Worm (Caenorhabditis elegans) whole organism, late embryonic: ENCODE results near the gene mog-4.
"Not testable (repeated sequence)": the region's sequence is repeated elsewhere in the genome, so short reads cannot be mapped to it uniquely, and the experiment has no call there.

Source experiments
- C08G9.2 ChIP-seq: sonication (generic microtip); optimal IDR thresholded peaks from 2 replicates; lab custom pipeline; 2016; ENCODE audit warnings: mild to moderate bottlenecking, missing genetic modification characterization, moderate library complexity, missing compliant biosample characterization
- T23F11.4 ChIP-seq: fragments of 200-800 bp; sonication (Bioruptor generic); optimal IDR thresholded peaks from 2 replicates; lab custom pipeline; 2018; ENCODE audit warnings: mild to moderate bottlenecking, missing genetic modification characterization, missing compliant biosample characterization
- Y22D7AL.16 ChIP-seq: sonication (generic microtip); optimal IDR thresholded peaks from 2 replicates; lab custom pipeline; 2016; ENCODE audit warnings: missing genetic modification characterization, missing compliant biosample characterization
- ceh-14 ChIP-seq: sonication (generic microtip); optimal IDR thresholded peaks from 2 replicates; lab custom pipeline; 2016; ENCODE audit warnings: missing genotype, missing genetic modification characterization, missing compliant biosample characterization
- ceh-18 ChIP-seq: sonication (generic microtip); optimal IDR thresholded peaks from 2 replicates; lab custom pipeline; 2016; ENCODE audit warnings: missing genetic modification characterization, missing compliant biosample characterization
- ceh-2 ChIP-seq: sonication (generic microtip); optimal IDR thresholded peaks from 2 replicates; lab custom pipeline; 2016; ENCODE audit warnings: missing genotype, missing genetic modification characterization, missing compliant biosample characterization
- ceh-24 ChIP-seq: sonication (generic microtip); optimal IDR thresholded peaks from 2 replicates; lab custom pipeline; 2016; ENCODE audit warnings: mild to moderate bottlenecking, missing genetic modification characterization, missing compliant biosample characterization
- ceh-30 ChIP-seq: fragments of 150-350 bp; optimal IDR thresholded peaks from 2 replicates; lab custom pipeline; 2014; ENCODE audit warnings: missing biosample characterization, missing genetic modification characterization
- ceh-31 ChIP-seq: sonication (generic microtip); optimal IDR thresholded peaks from 2 replicates; lab custom pipeline; 2016; ENCODE audit warnings: missing genetic modification characterization, missing compliant biosample characterization
- ceh-34 ChIP-seq: sonication (generic microtip); optimal IDR thresholded peaks from 2 replicates; lab custom pipeline; 2016; ENCODE audit warnings: mild to moderate bottlenecking, missing genetic modification characterization, missing compliant biosample characterization
- ceh-45 ChIP-seq: fragments of 200-800 bp; sonication (Bioruptor generic); IDR thresholded peaks from 2 replicates; pipeline ENCODE4 v1.3.6; 2022; ENCODE audit warnings: missing genetic modification reagents, missing genetic modification characterization, missing compliant biosample characterization
- dmd-4 ChIP-seq: sonication (generic microtip); optimal IDR thresholded peaks from 2 replicates; lab custom pipeline; 2016; ENCODE audit warnings: borderline replicate concordance, missing genetic modification characterization, missing compliant biosample characterization
- dve-1 ChIP-seq: sonication (generic microtip); optimal IDR thresholded peaks from 2 replicates; lab custom pipeline; 2017; ENCODE audit warnings: antibody characterized with exemption, mild to moderate bottlenecking, missing genetic modification characterization, missing compliant biosample characterization
- elt-2 ChIP-seq: sonication (generic microtip); optimal IDR thresholded peaks from 2 replicates; lab custom pipeline; 2016; ENCODE audit warnings: missing genetic modification reagents, missing genetic modification characterization, missing compliant biosample characterization
- ets-4 ChIP-seq: sonication (generic microtip); optimal IDR thresholded peaks from 2 replicates; lab custom pipeline; 2016; ENCODE audit warnings: missing genetic modification characterization, missing compliant biosample characterization
- fax-1 ChIP-seq: sonication (generic microtip); optimal IDR thresholded peaks from 2 replicates; lab custom pipeline; 2016; ENCODE audit warnings: missing genotype, missing genetic modification characterization, missing compliant biosample characterization
- fkh-6 ChIP-seq: sonication (generic microtip); optimal IDR thresholded peaks from 2 replicates; lab custom pipeline; 2016; ENCODE audit warnings: missing genetic modification characterization, missing compliant biosample characterization
- hlh-30 ChIP-seq: sonication (generic microtip); optimal IDR thresholded peaks from 2 replicates; lab custom pipeline; 2017; ENCODE audit warnings: antibody characterized with exemption, missing genetic modification characterization, missing compliant biosample characterization; ENCODE audit not compliant: insufficient read depth
- hlh-6 ChIP-seq: sonication (generic microtip); optimal IDR thresholded peaks from 2 replicates; lab custom pipeline; 2016; ENCODE audit warnings: missing genotype, missing genetic modification characterization, missing compliant biosample characterization
- hlh-8 ChIP-seq: sonication (generic microtip); optimal IDR thresholded peaks from 2 replicates; lab custom pipeline; 2016; ENCODE audit warnings: missing genotype, missing genetic modification characterization, missing compliant biosample characterization
- lim-6 ChIP-seq: sonication (generic microtip); optimal IDR thresholded peaks from 2 replicates; lab custom pipeline; 2016; ENCODE audit warnings: missing genetic modification characterization, missing compliant biosample characterization
- madf-2 ChIP-seq: sonication (generic microtip); optimal IDR thresholded peaks from 2 replicates; lab custom pipeline; 2017; ENCODE audit warnings: missing genetic modification characterization, missing compliant biosample characterization
- mec-3 ChIP-seq: sonication (generic microtip); optimal IDR thresholded peaks from 2 replicates; lab custom pipeline; 2016; ENCODE audit warnings: borderline replicate concordance, missing genetic modification characterization, missing compliant biosample characterization
- nfya-1 ChIP-seq: sonication (generic microtip); optimal IDR thresholded peaks from 2 replicates; lab custom pipeline; 2017; ENCODE audit warnings: missing genetic modification characterization, mild to moderate bottlenecking, missing compliant biosample characterization, antibody characterized with exemption, moderate library complexity
- nhr-11 ChIP-seq: fragments of 150-350 bp; optimal IDR thresholded peaks from 2 replicates; lab custom pipeline; 2014; ENCODE audit warnings: missing biosample characterization, missing genetic modification characterization
- odd-2 ChIP-seq: sonication (generic microtip); optimal IDR thresholded peaks from 2 replicates; lab custom pipeline; 2017; ENCODE audit warnings: antibody characterized with exemption, mild to moderate bottlenecking, missing genetic modification characterization, missing compliant biosample characterization
- pha-2 ChIP-seq: sonication (generic microtip); optimal IDR thresholded peaks from 2 replicates; lab custom pipeline; 2017; ENCODE audit warnings: mild to moderate bottlenecking, missing genetic modification characterization, missing compliant biosample characterization
- pqm-1 ChIP-seq: sonication (generic microtip); optimal IDR thresholded peaks from 2 replicates; lab custom pipeline; 2016; ENCODE audit warnings: missing genetic modification characterization, missing compliant biosample characterization
- ref-2 ChIP-seq: sonication (generic microtip); optimal IDR thresholded peaks from 2 replicates; lab custom pipeline; 2016; ENCODE audit warnings: missing genetic modification characterization, missing compliant biosample characterization
- rnt-1 ChIP-seq: sonication (generic microtip); optimal IDR thresholded peaks from 2 replicates; lab custom pipeline; 2016; ENCODE audit warnings: missing genetic modification characterization, missing compliant biosample characterization
- sox-2 ChIP-seq: fragments of 200-800 bp; sonication (Bioruptor generic); IDR thresholded peaks from 2 replicates; pipeline ENCODE4 v1.3.6; 2022; ENCODE audit warnings: missing genetic modification reagents, missing genetic modification characterization, missing compliant biosample characterization
- tbx-2 ChIP-seq: sonication (generic microtip); optimal IDR thresholded peaks from 2 replicates; lab custom pipeline; 2016; ENCODE audit warnings: missing genetic modification characterization, missing compliant biosample characterization
- tbx-7 ChIP-seq: sonication (generic microtip); optimal IDR thresholded peaks from 2 replicates; lab custom pipeline; 2016; ENCODE audit warnings: missing genotype, missing genetic modification characterization, missing compliant biosample characterization
- unc-3 ChIP-seq, 2 experiments: fragments of 200-800 bp in 1 of 2; sonication (Bioruptor generic) in 1 of 2; sonication (generic microtip) in 1 of 2; conservative IDR thresholded peaks in 1 of 2; optimal IDR thresholded peaks in 1 of 2; 2 replicates each; pipeline versions ENCODE4 v1.3.6 to Lab custom; 2016 to 2022; ENCODE audit warnings: missing compliant biosample characterization in 2 of 2, missing genetic modification characterization in 2 of 2, missing genetic modification reagents in 1 of 2
- unc-42 ChIP-seq: sonication (generic microtip); optimal IDR thresholded peaks from 2 replicates; lab custom pipeline; 2016; ENCODE audit warnings: missing genotype, missing genetic modification characterization, missing compliant biosample characterization
- unc-86 ChIP-seq: sonication (generic microtip); optimal IDR thresholded peaks from 2 replicates; lab custom pipeline; 2016; ENCODE audit warnings: missing genetic modification characterization, missing compliant biosample characterization
- zip-5 ChIP-seq: sonication (generic microtip); optimal IDR thresholded peaks from 2 replicates; lab custom pipeline; 2016; ENCODE audit warnings: missing genetic modification characterization, missing compliant biosample characterization
- ztf-16 ChIP-seq: sonication (generic microtip); optimal IDR thresholded peaks from 2 replicates; lab custom pipeline; 2017; ENCODE audit warnings: missing genetic modification characterization, missing compliant biosample characterization

The mog-4 gene

DNA sequence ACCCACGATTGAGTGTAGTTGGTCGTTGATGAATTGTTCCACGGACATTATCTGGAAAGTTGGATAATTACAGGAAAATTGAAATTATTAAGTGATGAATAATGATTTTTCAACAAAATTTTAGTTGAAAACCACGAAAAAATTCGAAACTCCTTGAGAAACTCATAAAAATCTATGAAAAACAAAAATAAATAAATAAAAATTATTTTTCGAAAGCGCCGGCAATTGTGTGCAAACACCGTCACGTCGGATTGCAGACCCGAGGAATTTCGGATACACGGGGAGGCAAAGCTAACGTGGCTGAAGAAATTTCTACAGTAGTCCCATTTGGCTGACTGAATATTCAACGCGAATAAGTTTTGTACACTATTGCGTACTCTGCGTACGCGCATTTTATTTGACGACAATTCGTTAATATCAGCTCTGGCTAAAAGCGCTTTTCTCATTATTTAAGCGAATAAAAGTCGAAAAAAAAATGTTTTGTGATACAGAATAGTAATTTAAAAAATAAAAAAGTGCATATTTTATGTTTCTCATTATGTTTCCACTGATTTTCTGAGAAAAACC, at the start of gene mog-4:
Gene mog-4, minus strand, starts transcription at position 51 of the 567 bp plus-strand sequence.
- TF ChIP-seq ceh-14 (tag; lab: Kevin White, UChicago) (peak; percentile 82), pqm-1 (tag; lab: Kevin White, UChicago) (peak; percentile 86), ceh-18 (tag; lab: Kevin White, UChicago) (peak; percentile 85), ets-4 (tag; lab: Kevin White, UChicago) (peak; percentile 80), elt-2 (tag; lab: Kevin White, UChicago) (peak; percentile 60), unc-86 (tag; lab: Kevin White, UChicago) (peak; percentile 54), ref-2 (peak; percentile 60), rnt-1 (tag; lab: Kevin White, UChicago) (peak; percentile 57), C08G9.2 (tag; lab: Kevin White, UChicago) (peak; percentile 89), unc-42 (tag; lab: Kevin White, UChicago) (peak; percentile 89), tbx-2 (tag; lab: Kevin White, UChicago) (peak; percentile 74), sox-2 (GFP tag; lab: Robert Waterston, UW) (peak; percentile 13), ceh-31 (tag; lab: Kevin White, UChicago) (peak; percentile 91), Y22D7AL.16 (tag; lab: Kevin White, UChicago) (peak; percentile 9), ceh-45 (GFP tag; lab: Robert Waterston, UW) (peak; percentile 69; the same call in 1 of the 2 replicates), ztf-16 (tag; lab: Kevin White, UChicago) (peak; percentile 60), tbx-7 (tag; lab: Kevin White, UChicago) (peak; percentile 67), madf-2 (tag; lab: Kevin White, UChicago) (peak; percentile 50), dve-1 (peak; percentile 5), unc-3 (GFP tag; conservative IDR thresholded peaks at IDR 0.05; lab: Robert Waterston, UW) (peak; percentile 62; the same call in 1 of the 2 replicates), fax-1 (tag; lab: Kevin White, UChicago) (peak; percentile 47), zip-5 (tag; lab: Kevin White, UChicago) (peak; percentile 41), hlh-8 (peak; percentile 78), ceh-34 (tag; lab: Kevin White, UChicago) (peak; percentile 76), nfya-1 (tag; lab: Kevin White, UChicago) (peak; percentile 72), pha-2 (peak; percentile 15), ceh-2 (tag; lab: Kevin White, UChicago) (peak; percentile 65)
- not testable (repeated sequence) for TF ChIP-seq unc-3 (tag; optimal IDR thresholded peaks at IDR 0.05; lab: Kevin White, UChicago)

DNA sequence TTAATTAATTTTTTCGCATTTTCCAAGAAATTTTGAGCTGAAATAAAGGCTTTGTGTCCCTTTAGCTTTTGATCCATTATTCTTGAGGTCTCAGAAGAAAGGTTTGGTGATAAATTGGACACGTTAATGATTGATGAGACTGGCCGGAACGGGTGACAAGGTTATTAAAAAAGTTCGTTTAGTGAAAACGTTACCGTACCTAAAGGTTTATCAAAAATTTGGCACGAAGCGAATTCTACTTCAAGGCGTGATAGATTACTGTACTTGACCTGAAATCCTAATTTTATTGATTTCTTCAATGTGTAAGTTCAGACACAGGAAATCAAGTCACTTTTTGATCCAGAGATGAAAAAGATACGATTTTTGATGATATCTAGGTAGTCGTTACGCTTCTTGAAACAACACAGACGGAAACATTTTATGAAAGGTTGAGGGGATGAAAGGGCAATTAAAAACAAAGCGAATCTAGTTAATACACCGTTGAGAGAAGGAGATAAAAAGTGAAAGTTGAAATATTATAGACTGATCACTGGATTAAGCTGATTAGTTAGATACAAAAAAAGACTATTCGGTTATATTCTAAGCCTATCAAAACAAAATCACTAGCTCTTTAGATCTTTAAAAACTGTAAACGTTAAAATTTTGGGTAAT, 49.2 kb upstream of the mog-4 start:
- TF ChIP-seq odd-2 (tag; lab: Kevin White, UChicago) (no peak), ztf-16 (tag; lab: Kevin White, UChicago) (no peak), ceh-30 (tag; lab: Kevin White, UChicago) (no peak), nhr-11 (tag; lab: Kevin White, UChicago) (no peak), Y22D7AL.16 (tag; lab: Kevin White, UChicago) (no peak), zip-5 (tag; lab: Kevin White, UChicago) (no peak)
- TF ChIP-seq, all 69 proteins: peak for 0

DNA sequence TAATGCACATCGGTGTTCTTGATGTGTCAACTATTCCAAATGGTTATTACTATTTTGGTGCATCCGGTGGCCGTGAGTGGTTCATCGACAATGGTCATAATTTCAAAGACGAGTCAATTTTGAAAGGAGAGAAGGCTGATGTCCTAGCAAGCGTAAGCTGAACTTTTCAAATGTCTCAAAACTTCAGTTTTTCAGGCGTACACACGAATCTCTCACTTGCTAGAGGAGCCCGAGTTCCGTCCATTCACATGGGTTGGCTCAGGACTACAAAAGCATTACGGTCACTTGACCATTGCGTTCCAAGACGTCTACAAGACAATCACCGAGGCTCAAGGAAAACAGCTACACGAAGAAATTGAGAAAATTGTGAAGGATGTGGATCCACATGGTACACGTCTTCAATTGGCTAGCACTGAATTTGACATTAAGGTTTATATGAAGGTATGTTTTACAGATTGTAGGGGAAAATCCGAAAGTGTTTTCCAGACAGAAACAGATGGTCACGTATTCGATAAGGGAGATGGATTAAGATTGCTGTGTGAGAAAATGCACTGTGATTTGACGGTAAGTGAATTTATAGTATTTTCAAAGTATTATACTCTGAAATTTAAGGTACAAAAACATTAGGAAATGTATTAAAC, 48.0 kb upstream of the mog-4 start:
- no peak for TF ChIP-seq elt-2 (tag; lab: Kevin White, UChicago)
- TF ChIP-seq nhr-11 (tag; lab: Kevin White, UChicago): no peak
- TF ChIP-seq rnt-1 (tag; lab: Kevin White, UChicago): no peak
- no peak for TF ChIP-seq unc-86 (tag; lab: Kevin White, UChicago)
- TF ChIP-seq T23F11.4 (GFP tag; lab: Kevin White, UChicago): no peak
- no peak for TF ChIP-seq ceh-18 (tag; lab: Kevin White, UChicago)
- no peak for TF ChIP-seq pha-2
- TF ChIP-seq dmd-4 (tag; lab: Kevin White, UChicago): no peak
- TF ChIP-seq lim-6: no peak
- no peak for TF ChIP-seq ceh-24
- no peak for TF ChIP-seq fkh-6 (tag; lab: Kevin White, UChicago)
- no peak for TF ChIP-seq ceh-34 (tag; lab: Kevin White, UChicago)
- no peak for TF ChIP-seq fax-1 (tag; lab: Kevin White, UChicago)
- no peak for TF ChIP-seq mec-3
- no peak for TF ChIP-seq C08G9.2 (tag; lab: Kevin White, UChicago)
- no peak for TF ChIP-seq ref-2
- no peak for TF ChIP-seq hlh-6
- no peak for TF ChIP-seq hlh-8
- no peak for TF ChIP-seq hlh-30
- TF ChIP-seq ceh-30 (tag; lab: Kevin White, UChicago): no peak
